Worm (Caenorhabditis elegans): ENCODE data around the gene W04D12.1.

DNA sequence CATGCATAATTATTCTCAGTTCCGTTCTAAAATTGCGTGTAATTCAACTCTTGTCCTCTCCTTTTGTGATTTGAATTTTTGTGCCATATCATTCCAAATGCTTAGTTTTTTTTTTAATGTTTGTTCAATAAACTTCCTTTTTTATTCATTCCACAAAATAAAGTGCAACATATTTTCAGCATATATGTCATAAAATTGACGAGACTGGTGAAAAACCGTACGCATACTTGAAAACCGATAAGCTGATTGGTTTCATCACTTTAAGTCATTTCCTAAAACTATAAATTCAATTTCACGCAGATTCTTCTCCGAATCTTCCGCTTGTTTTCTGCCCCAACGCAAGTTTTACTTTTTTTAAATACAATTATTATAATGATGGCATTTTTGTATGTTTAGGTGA is 22.3 kb downstream of the W04D12.1 start, which contains the start of gene dpf-4:
- TF ChIP-seq alr-1 (tag; optimal IDR thresholded peaks at IDR 0.05; ENCODE audit: borderline replicate concordance) = no peak
- TF ChIP-seq ama-1 (optimal IDR thresholded peaks at IDR 0.05) = no peak
- no peak for TF ChIP-seq snpc-4 (tag; optimal IDR thresholded peaks at IDR 0.05)
- TF ChIP-seq nhr-90 (tag; optimal IDR thresholded peaks at IDR 0.05; ENCODE audit: poor library complexity) = no peak
- TF ChIP-seq isw-1 (GFP tag; IDR thresholded peaks at IDR 0.05) = no peak
- TF ChIP-seq fos-1 (tag; optimal IDR thresholded peaks at IDR 0.05) = no peak
- no peak for TF ChIP-seq ztf-11 (tag; optimal IDR thresholded peaks at IDR 0.05)
- TF ChIP-seq lin-13 (GFP tag; optimal IDR thresholded peaks at IDR 0.05) = no peak
- TF ChIP-seq pqm-1 (tag; optimal IDR thresholded peaks at IDR 0.05) = no peak
- no peak for TF ChIP-seq unc-130 (tag; optimal IDR thresholded peaks at IDR 0.05)
- TF ChIP-seq nhr-28 (tag; optimal IDR thresholded peaks at IDR 0.05) = no peak
- no peak for TF ChIP-seq elt-2 (tag; optimal IDR thresholded peaks at IDR 0.05)
- no peak for TF ChIP-seq aly-2 (tag; optimal IDR thresholded peaks at IDR 0.05)
- no peak for TF ChIP-seq unc-30 (tag; optimal IDR thresholded peaks at IDR 0.05)
